Worm (Caenorhabditis elegans): ENCODE measurements around the gene F22F7.11.

- no peak for TF ChIP-seq him-1 (tag; optimal IDR thresholded peaks at IDR 0.05)
- TF ChIP-seq W03F9.2 (tag; optimal IDR thresholded peaks at IDR 0.05): no peak
Observed at ce11 chrV:2163735-2164134, 44.1 kb downstream of the F22F7.11 start, which contains the start of gene str-255.
